Fruit fly (Drosophila melanogaster): ENCODE data around the gene CG33710.

The CG33710 gene

DNA sequence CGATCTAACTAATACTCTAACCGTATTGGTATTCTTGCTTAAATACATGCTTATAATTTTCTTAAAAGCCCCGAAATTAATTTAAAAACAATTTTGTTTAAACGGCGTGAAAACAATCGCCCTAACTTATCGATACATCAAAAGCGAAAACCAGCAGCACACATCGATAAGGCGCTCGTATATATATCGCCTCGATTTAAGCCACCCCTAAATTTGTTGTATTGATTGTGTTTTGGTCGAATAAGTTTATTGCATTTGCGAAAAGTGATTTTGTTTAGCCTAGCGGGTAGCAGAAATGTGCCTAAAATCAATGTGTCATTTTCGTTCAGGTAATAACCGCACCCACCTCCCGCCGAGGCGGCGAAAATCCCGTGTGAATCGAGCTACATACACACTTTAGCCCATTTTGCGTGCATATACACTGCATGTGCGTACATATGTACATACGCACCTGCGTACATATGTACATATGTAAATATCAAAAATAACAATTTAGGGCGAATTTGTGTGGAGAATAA lies 39.2 kb upstream of the CG33710 start, which contains the start of the genes CG7646 and Nca (continued):
- TF ChIP-seq nerfin-1 (tag; optimal IDR thresholded peaks at IDR 0.05), result peak; percentile 50
- TF ChIP-seq corto (GFP tag; optimal IDR thresholded peaks at IDR 0.05), result no peak
- no peak for TF ChIP-seq kay (GFP tag; optimal IDR thresholded peaks at IDR 0.05)
- no peak; the same call in 2 of the 3 replicates for TF ChIP-seq CG11093 (GFP tag; IDR thresholded peaks at IDR 0.05)
- TF ChIP-seq her (GFP tag; optimal IDR thresholded peaks at IDR 0.05), result no peak
- peak; percentile 2 for TF ChIP-seq MTF-1 (GFP tag; optimal IDR thresholded peaks at IDR 0.05; ENCODE audit: borderline replicate concordance)
- TF ChIP-seq ssp (GFP tag; IDR thresholded peaks at IDR 0.05), result no peak
- TF ChIP-seq Mad (GFP tag; optimal IDR thresholded peaks at IDR 0.05), result no peak
- peak; percentile 85 for TF ChIP-seq CG42726 (GFP tag; IDR thresholded peaks at IDR 0.05; ENCODE audit: partially characterized antibody)
- TF ChIP-seq CG7745 (tag; optimal IDR thresholded peaks at IDR 0.05), result no peak
- TF ChIP-seq hth (optimal IDR thresholded peaks at IDR 0.05), result no peak
- TF ChIP-seq CG43689 (GFP tag; IDR thresholded peaks at IDR 0.05), result no peak
- peak; percentile 96 for TF ChIP-seq Bgb (GFP tag; IDR thresholded peaks at IDR 0.05; ENCODE audit: partially characterized antibody)
- TF ChIP-seq Ets97D (GFP tag; optimal IDR thresholded peaks at IDR 0.05), result peak; percentile 31
- TF ChIP-seq CG15011 (GFP tag; optimal IDR thresholded peaks at IDR 0.05), result no peak
- no peak for TF ChIP-seq CG4820 (GFP tag; optimal IDR thresholded peaks at IDR 0.05)
- no peak for TF ChIP-seq hkb (optimal IDR thresholded peaks at IDR 0.05)
- TF ChIP-seq hkb (GFP tag; IDR thresholded peaks at IDR 0.05), result no peak
- no peak for TF ChIP-seq Camta (GFP tag; optimal IDR thresholded peaks at IDR 0.05)
- TF ChIP-seq ro (GFP tag; IDR thresholded peaks at IDR 0.05), result no peak
- no peak for TF ChIP-seq gsb-n (tag; optimal IDR thresholded peaks at IDR 0.05)
- no peak for TF ChIP-seq CG17385 (GFP tag; optimal IDR thresholded peaks at IDR 0.05)
- TF ChIP-seq CG3726 (GFP tag; IDR thresholded peaks at IDR 0.05), result no peak
- no peak for TF ChIP-seq br (optimal IDR thresholded peaks at IDR 0.05)
- TF ChIP-seq CG10979 (tag; optimal IDR thresholded peaks at IDR 0.05), result no peak
- TF ChIP-seq CG10462 (GFP tag; optimal IDR thresholded peaks at IDR 0.05), result no peak
- TF ChIP-seq bigmax (GFP tag; optimal IDR thresholded peaks at IDR 0.05), result no peak
- peak; percentile 60 for TF ChIP-seq Dp (GFP tag; optimal IDR thresholded peaks at IDR 0.05)
- TF ChIP-seq B-H2 (GFP tag; optimal IDR thresholded peaks at IDR 0.05), result no peak
- TF ChIP-seq CG32772 (GFP tag; IDR thresholded peaks at IDR 0.05), result no peak
- TF ChIP-seq Ptx1 (GFP tag; IDR thresholded peaks at IDR 0.05), result no peak
- peak; percentile 64 for TF ChIP-seq CG10543 (GFP tag; optimal IDR thresholded peaks at IDR 0.05)
- no peak for TF ChIP-seq Bteb2 (GFP tag; optimal IDR thresholded peaks at IDR 0.05)
- no peak for TF ChIP-seq CkIIα-i1 (GFP tag; IDR thresholded peaks at IDR 0.05)
- TF ChIP-seq sr (GFP tag; IDR thresholded peaks at IDR 0.05), result no peak
- no peak for TF ChIP-seq CG4404 (GFP tag; IDR thresholded peaks at IDR 0.05)
- TF ChIP-seq tin (GFP tag; optimal IDR thresholded peaks at IDR 0.05), result no peak
- TF ChIP-seq Hmr (GFP tag; optimal IDR thresholded peaks at IDR 0.05), result no peak
- TF ChIP-seq ac (GFP tag; optimal IDR thresholded peaks at IDR 0.05), result peak; percentile 10
- TF ChIP-seq CG11085 (GFP tag; IDR thresholded peaks at IDR 0.05), result no peak
- no peak for TF ChIP-seq sens-2 (GFP tag; IDR thresholded peaks at IDR 0.05)
- TF ChIP-seq Side (GFP tag; optimal IDR thresholded peaks at IDR 0.05), result no peak
- TF ChIP-seq ab (GFP tag; optimal IDR thresholded peaks at IDR 0.05), result no peak
- TF ChIP-seq CG14710 (tag; optimal IDR thresholded peaks at IDR 0.05), result peak; percentile 46
- no peak for TF ChIP-seq Atf3 (GFP tag; optimal IDR thresholded peaks at IDR 0.05)
- peak; percentile 89 for TF ChIP-seq HLH4C (GFP tag; IDR thresholded peaks at IDR 0.05; ENCODE audit: partially characterized antibody)
- no peak for TF ChIP-seq CG10431 (GFP tag; optimal IDR thresholded peaks at IDR 0.05)
- TF ChIP-seq CG6175 (GFP tag; IDR thresholded peaks at IDR 0.05), result no peak
- peak in 1 of 2 experiments; percentile 52 for TF ChIP-seq tll (GFP tag; optimal IDR thresholded peaks at IDR 0.05)
- TF ChIP-seq CG30431 (GFP tag; optimal IDR thresholded peaks at IDR 0.05), result no peak
- no peak for TF ChIP-seq croc (GFP tag; conservative IDR thresholded peaks at IDR 0.05)
- TF ChIP-seq CG18764 (GFP tag; optimal IDR thresholded peaks at IDR 0.05), result no peak

Data from whole organism, embryonic.